Worm (Caenorhabditis elegans): Measurements from ENCODE around the gene pzf-1.

pzf-1 gene

DNA sequence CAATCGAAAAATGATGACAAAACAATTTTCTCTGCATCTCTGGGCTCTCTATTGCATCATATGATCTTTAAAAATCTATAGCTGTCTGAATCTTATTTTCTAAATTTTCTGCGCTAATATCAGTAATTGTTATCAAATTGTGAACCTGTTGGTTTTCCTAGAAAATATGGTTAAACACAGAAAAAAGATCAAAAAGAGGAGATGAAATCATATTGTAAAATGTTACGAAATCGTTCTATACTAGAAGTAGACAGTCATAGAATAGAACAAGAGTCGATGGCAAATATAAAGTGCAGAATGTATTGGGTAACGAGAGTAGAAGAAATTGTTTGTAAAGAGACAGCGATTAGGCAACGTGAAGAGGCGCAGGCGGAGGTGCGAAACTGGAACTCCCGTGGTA is 47.5 kb downstream of the pzf-1 start (continued):
- peak; percentile 66 for TF ChIP-seq nhr-71 (tag; optimal IDR thresholded peaks at IDR 0.05)
- TF ChIP-seq nhr-28 (tag; optimal IDR thresholded peaks at IDR 0.05) = peak; percentile 66
- TF ChIP-seq mep-1 (tag; optimal IDR thresholded peaks at IDR 0.05) = peak; percentile 46
- peak; percentile 31 for TF ChIP-seq blmp-1 (tag; optimal IDR thresholded peaks at IDR 0.05)
- TF ChIP-seq snu-23 (GFP tag; optimal IDR thresholded peaks at IDR 0.05) = peak; percentile 37
- TF ChIP-seq efl-1 (optimal IDR thresholded peaks at IDR 0.05) = peak; percentile 10 to 40
- no peak for TF ChIP-seq efl-1 (GFP tag; optimal IDR thresholded peaks at IDR 0.05 in 1 of 2)
- TF ChIP-seq pqm-1 (tag; optimal IDR thresholded peaks at IDR 0.05) = no peak
- peak; percentile 59 for TF ChIP-seq nhr-47 (tag; optimal IDR thresholded peaks at IDR 0.05)
- TF ChIP-seq nhr-90 (tag; optimal IDR thresholded peaks at IDR 0.05; ENCODE audit: poor library complexity) = peak; percentile 46
- TF ChIP-seq nhr-19 (GFP tag; conservative IDR thresholded peaks at IDR 0.05) = peak; percentile 43
- peak; percentile 15 to 81 for TF ChIP-seq lsy-2 (tag; optimal IDR thresholded peaks at IDR 0.05)
- TF ChIP-seq tbx-2 (tag; optimal IDR thresholded peaks at IDR 0.05) = peak; percentile 41
- TF ChIP-seq nhr-77 (tag; optimal IDR thresholded peaks at IDR 0.05) = peak; percentile 11
- TF ChIP-seq nhr-20 (tag; optimal IDR thresholded peaks at IDR 0.05) = peak; percentile 70
- TF ChIP-seq fos-1 (tag; optimal IDR thresholded peaks at IDR 0.05) = peak; percentile 16
- peak; percentile 53 for TF ChIP-seq nhr-11 (tag; optimal IDR thresholded peaks at IDR 0.05)
- TF ChIP-seq ceh-82 (tag; optimal IDR thresholded peaks at IDR 0.05) = peak in 2 of 3 experiments; percentile 30 to 49

- peak in 1 of 2 experiments; percentile 9 for TF ChIP-seq lin-35 (GFP tag; optimal IDR thresholded peaks at IDR 0.05)
- no peak for TF ChIP-seq nhr-84 (tag; optimal IDR thresholded peaks at IDR 0.05)
- TF ChIP-seq elt-2 (tag; optimal IDR thresholded peaks at IDR 0.05) = peak; percentile 39
Measured at ce11 chrV:15880033-15880432, 48.2 kb downstream of the pzf-1 start.

- no peak for TF ChIP-seq nhr-85 (tag)
- TF ChIP-seq C04F5.9 (tag; optimal IDR thresholded peaks at IDR 0.05) = no peak
- TF ChIP-seq unc-98 (GFP tag; IDR thresholded peaks at IDR 0.05) = no peak
- no peak for TF ChIP-seq ces-1 (GFP tag; optimal IDR thresholded peaks at IDR 0.05)
- TF ChIP-seq ztf-4 (tag; optimal IDR thresholded peaks at IDR 0.05) = no peak
- no peak for TF ChIP-seq xbp-1 (tag; optimal IDR thresholded peaks at IDR 0.05)
- no peak for TF ChIP-seq nhr-237 (tag; optimal IDR thresholded peaks at IDR 0.05)
- TF ChIP-seq ceh-63 (GFP tag; optimal IDR thresholded peaks at IDR 0.05) = no peak
- no peak for TF ChIP-seq nhr-28 (tag; optimal IDR thresholded peaks at IDR 0.05)
- no peak for TF ChIP-seq C34B4.2 (tag; optimal IDR thresholded peaks at IDR 0.05)
- TF ChIP-seq irx-1 (tag; optimal IDR thresholded peaks at IDR 0.05) = no peak
- no peak for TF ChIP-seq nhr-19 (GFP tag; conservative IDR thresholded peaks at IDR 0.05)
- TF ChIP-seq egl-27 (tag; optimal IDR thresholded peaks at IDR 0.05) = no peak
- TF ChIP-seq sptf-1 (tag; optimal IDR thresholded peaks at IDR 0.05) = no peak
- no peak for TF ChIP-seq vab-15 (tag; optimal IDR thresholded peaks at IDR 0.05)
- no peak for TF ChIP-seq grh-1 (GFP tag; IDR thresholded peaks at IDR 0.05)
Measured at ce11 chrV:15879508-15879907, 48.7 kb downstream of the pzf-1 start, which contains the start of gene nhr-84. Gene nhr-84, minus strand, starts transcription at chrV:15879608.
